Worm (Caenorhabditis elegans) whole organism, L2 larva: ENCODE data around the gene C16C8.26.
"Not testable (repeated sequence)": the region's sequence is repeated elsewhere in the genome, so short reads cannot be mapped to it uniquely, and the experiment has no call there.

Experiments used
- C34F6.9 ChIP-seq: fragments of 150-350 bp; optimal IDR thresholded peaks from 2 replicates; lab custom pipeline; 2014; ENCODE audit warnings: missing biosample characterization, missing genetic modification characterization
- F13H6.1 ChIP-seq: sonication (generic microtip); optimal IDR thresholded peaks from 2 replicates; lab custom pipeline; 2016; ENCODE audit warnings: missing genetic modification characterization, missing compliant biosample characterization
- Y55F3AM.14 ChIP-seq: fragments of 200-800 bp; sonication (Bioruptor generic); optimal IDR thresholded peaks from 2 replicates; lab custom pipeline; 2018; ENCODE audit warnings: mild to moderate bottlenecking, missing genetic modification characterization, missing compliant biosample characterization
- ZK546.5 ChIP-seq: sonication (generic microtip); optimal IDR thresholded peaks from 2 replicates; lab custom pipeline; 2017; ENCODE audit warnings: missing biosample characterization, missing genetic modification characterization
- alr-1 ChIP-seq: fragments of 150-350 bp; optimal IDR thresholded peaks from 2 replicates; lab custom pipeline; 2014; ENCODE audit warnings: missing biosample characterization, missing genetic modification characterization
- aly-2 ChIP-seq: fragments of 150-350 bp; optimal IDR thresholded peaks from 2 replicates; lab custom pipeline; 2014; ENCODE audit warnings: missing biosample characterization, missing genetic modification characterization
- blmp-1 ChIP-seq: sonication (generic microtip); optimal IDR thresholded peaks from 2 replicates; lab custom pipeline; 2017; ENCODE audit warnings: missing genetic modification characterization, mild to moderate bottlenecking, missing compliant biosample characterization, antibody characterized with exemption, moderate library complexity; ENCODE audit not compliant: insufficient read depth
- ceh-16 ChIP-seq: fragments of 150-350 bp; optimal IDR thresholded peaks from 2 replicates; lab custom pipeline; 2014; ENCODE audit warnings: missing biosample characterization, missing genetic modification characterization
- crh-2 ChIP-seq: sonication (generic microtip); optimal IDR thresholded peaks from 2 replicates; lab custom pipeline; 2017; ENCODE audit warnings: missing biosample characterization, missing genetic modification characterization
- egl-27 ChIP-seq: sonication (generic microtip); optimal IDR thresholded peaks from 3 replicates; lab custom pipeline; 2017; ENCODE audit warnings: missing biosample characterization, missing genetic modification reagents, missing genetic modification characterization
- elt-1 ChIP-seq: fragments of 150-350 bp; optimal IDR thresholded peaks from 2 replicates; lab custom pipeline; 2014; ENCODE audit warnings: missing biosample characterization, missing genetic modification characterization
- elt-3 ChIP-seq: sonication (generic microtip); optimal IDR thresholded peaks from 2 replicates; lab custom pipeline; 2017; ENCODE audit warnings: missing biosample characterization, missing genetic modification characterization
- fos-1 ChIP-seq: fragments of 150-350 bp; optimal IDR thresholded peaks from 2 replicates; lab custom pipeline; 2014; ENCODE audit warnings: missing biosample characterization, missing genetic modification characterization
- gmeb-1 ChIP-seq: fragments of 150-350 bp; optimal IDR thresholded peaks from 2 replicates; lab custom pipeline; 2014; ENCODE audit warnings: missing biosample characterization, missing genetic modification characterization
- lin-11 ChIP-seq: fragments of 150-350 bp; sonication (generic microtip); optimal IDR thresholded peaks from 2 replicates; lab custom pipeline; 2014; ENCODE audit warnings: missing biosample characterization, missing genetic modification characterization, inconsistent platforms, mixed read lengths
- lin-39 ChIP-seq: fragments of 150-350 bp; optimal IDR thresholded peaks from 2 replicates; lab custom pipeline; 2014; ENCODE audit warnings: missing biosample characterization, missing genetic modification reagents, missing genetic modification characterization
- lsy-2 ChIP-seq, 2 experiments: fragments of 150-350 bp in 1 of 2; sonication (generic microtip) in 1 of 2; optimal IDR thresholded peaks; 2 replicates each; lab custom pipeline; 2014 to 2017; ENCODE audit warnings: missing biosample characterization in 2 of 2, missing genetic modification characterization in 2 of 2
- mab-5 ChIP-seq: fragments of 150-350 bp; optimal IDR thresholded peaks from 2 replicates; lab custom pipeline; 2014; ENCODE audit warnings: missing biosample characterization, missing genetic modification characterization
- mdl-1 ChIP-seq, 2 experiments: fragments of 150-350 bp in 1 of 2; sonication (generic microtip) in 1 of 2; optimal IDR thresholded peaks; 2 replicates each; lab custom pipeline; 2017; ENCODE audit warnings: missing biosample characterization in 2 of 2, missing genetic modification characterization in 2 of 2
- nhr-12 ChIP-seq: fragments of 150-350 bp; optimal IDR thresholded peaks from 2 replicates; lab custom pipeline; 2014; ENCODE audit warnings: missing biosample characterization, missing genetic modification characterization
- nhr-129 ChIP-seq: fragments of 150-350 bp; optimal IDR thresholded peaks from 2 replicates; lab custom pipeline; 2014; ENCODE audit warnings: missing biosample characterization, missing genetic modification characterization
- nhr-23 ChIP-seq: fragments of 150-350 bp; optimal IDR thresholded peaks from 2 replicates; lab custom pipeline; 2014; ENCODE audit warnings: missing biosample characterization, missing genetic modification reagents, missing genetic modification characterization
- nhr-6 ChIP-seq: fragments of 150-350 bp; optimal IDR thresholded peaks from 2 replicates; lab custom pipeline; 2014; ENCODE audit warnings: missing biosample characterization, missing genetic modification characterization
- peb-1 ChIP-seq: fragments of 150-350 bp; optimal IDR thresholded peaks from 2 replicates; lab custom pipeline; 2014; ENCODE audit warnings: missing biosample characterization, missing genetic modification characterization
- skn-1 ChIP-seq: sonication (generic microtip); optimal IDR thresholded peaks from 2 replicates; lab custom pipeline; 2017; ENCODE audit warnings: missing biosample characterization, missing genetic modification characterization
- sma-3 ChIP-seq: sonication (generic microtip); optimal IDR thresholded peaks from 2 replicates; lab custom pipeline; 2016; ENCODE audit warnings: missing genetic modification reagents, missing genetic modification characterization, missing compliant biosample characterization
- sma-9 ChIP-seq, 2 experiments: fragments of 150-350 bp in 1 of 2; sonication (generic microtip) in 1 of 2; optimal IDR thresholded peaks; 2 replicates each; lab custom pipeline; 2014 to 2016; ENCODE audit warnings: missing genetic modification characterization in 2 of 2, mild to moderate bottlenecking in 1 of 2, missing biosample characterization in 1 of 2, missing compliant biosample characterization in 1 of 2, missing genetic modification reagents in 1 of 2, moderate library complexity in 1 of 2
- snpc-4 ChIP-seq: fragments of 150-350 bp; optimal IDR thresholded peaks from 2 replicates; lab custom pipeline; 2014; ENCODE audit warnings: missing biosample characterization, missing genetic modification characterization
- unc-62 ChIP-seq: fragments of 150-350 bp; optimal IDR thresholded peaks from 2 replicates; lab custom pipeline; 2014; ENCODE audit warnings: missing biosample characterization, missing genetic modification reagents, missing genetic modification characterization
- zag-1 ChIP-seq: fragments of 150-350 bp; optimal IDR thresholded peaks from 2 replicates; lab custom pipeline; 2014; ENCODE audit warnings: missing biosample characterization, missing genetic modification characterization
- ztf-11 ChIP-seq: sonication (generic microtip); optimal IDR thresholded peaks from 2 replicates; lab custom pipeline; 2017; ENCODE audit warnings: missing biosample characterization, missing genetic modification characterization
- ztf-4 ChIP-seq: fragments of 150-350 bp; optimal IDR thresholded peaks from 2 replicates; lab custom pipeline; 2014; ENCODE audit warnings: missing biosample characterization, missing genetic modification characterization

The C16C8.26 gene

ce11 chrII:3460048-3460447 lies 1.9 kb upstream of the C16C8.26 start, which contains the start of gene C16C8.7:
Gene C16C8.7, minus strand, starts transcription at chrII:3460148.
- TF ChIP-seq Y55F3AM.14 (GFP tag; lab: Kevin White, UChicago) (no peak), ztf-11 (tag; lab: Kevin White, UChicago) (no peak), nhr-12 (tag; lab: Kevin White, UChicago) (no peak), crh-2 (tag; lab: Kevin White, UChicago) (no peak)
- TF ChIP-seq, all 48 proteins: peak for 0

DNA sequence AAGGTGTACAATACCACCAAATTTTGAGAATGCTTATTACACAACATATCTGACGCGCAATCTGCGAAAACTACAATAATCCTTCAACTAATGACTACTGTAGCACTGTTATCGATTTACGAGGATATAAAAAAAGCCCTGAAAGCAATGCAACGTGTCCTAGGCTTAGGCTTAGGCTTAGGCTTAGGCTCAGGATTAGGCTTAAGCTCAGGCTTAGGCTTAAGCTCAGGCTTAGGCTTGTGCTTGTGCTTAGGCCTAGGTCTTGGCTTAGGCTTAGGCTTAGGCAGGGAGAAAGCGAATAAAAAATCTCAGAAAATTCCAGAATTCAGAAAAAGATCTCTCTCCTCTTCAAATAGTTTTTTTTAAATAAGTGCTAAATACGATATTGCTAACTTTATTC lies 1.1 kb upstream of the C16C8.26 start:
- TF ChIP-seq blmp-1 (tag; lab: Kevin White, UChicago) = no peak
- TF ChIP-seq, all 48 proteins: peak for 0

ce11 chrII:3453521-3453920 lies 4.6 kb downstream of the C16C8.26 start, which contains the start of gene C16C8.11:
Gene C16C8.11, plus strand, starts transcription at chrII:3453708.
- TF ChIP-seq lin-11 (tag; lab: Kevin White, UChicago) (no peak), gmeb-1 (tag; lab: Kevin White, UChicago) (no peak), ZK546.5 (tag; lab: Kevin White, UChicago) (no peak), lsy-2 (tag; optimal IDR thresholded peaks at IDR 0.05; lab: Kevin White, UChicago) (no peak), lin-39 (tag; lab: Kevin White, UChicago) (no peak), sma-3 (GFP tag; lab: Kevin White, UChicago) (no peak), sma-9 (GFP tag; optimal IDR thresholded peaks at IDR 0.05; lab: Kevin White, UChicago) (no peak), sma-9 (tag; optimal IDR thresholded peaks at IDR 0.05; lab: Kevin White, UChicago) (no peak), ceh-16 (tag; lab: Kevin White, UChicago) (no peak), nhr-129 (tag; lab: Kevin White, UChicago) (no peak), fos-1 (no peak), peb-1 (tag; lab: Kevin White, UChicago) (no peak), ztf-4 (no peak)
- TF ChIP-seq, all 48 proteins: peak for 0

ce11 chrII:3452421-3452820 lies 5.7 kb downstream of the C16C8.26 start, which contains the start of gene C16C8.12:
Gene C16C8.12, plus strand, starts transcription at chrII:3452721.
- TF ChIP-seq alr-1 (tag; lab: Kevin White, UChicago) = no peak
- TF ChIP-seq skn-1 = no peak
- TF ChIP-seq elt-3 = no peak

ce11 chrII:3449514-3449913 lies 8.6 kb downstream of the C16C8.26 start, which contains the start of gene C16C8.14:
Gene C16C8.14, plus strand, starts transcription at chrII:3449814.
- TF ChIP-seq elt-1 (tag; lab: Kevin White, UChicago); egl-27 (tag; lab: Kevin White, UChicago); mdl-1 (tag; optimal IDR thresholded peaks at IDR 0.05; lab: Kevin White, UChicago): not testable (repeated sequence)

DNA sequence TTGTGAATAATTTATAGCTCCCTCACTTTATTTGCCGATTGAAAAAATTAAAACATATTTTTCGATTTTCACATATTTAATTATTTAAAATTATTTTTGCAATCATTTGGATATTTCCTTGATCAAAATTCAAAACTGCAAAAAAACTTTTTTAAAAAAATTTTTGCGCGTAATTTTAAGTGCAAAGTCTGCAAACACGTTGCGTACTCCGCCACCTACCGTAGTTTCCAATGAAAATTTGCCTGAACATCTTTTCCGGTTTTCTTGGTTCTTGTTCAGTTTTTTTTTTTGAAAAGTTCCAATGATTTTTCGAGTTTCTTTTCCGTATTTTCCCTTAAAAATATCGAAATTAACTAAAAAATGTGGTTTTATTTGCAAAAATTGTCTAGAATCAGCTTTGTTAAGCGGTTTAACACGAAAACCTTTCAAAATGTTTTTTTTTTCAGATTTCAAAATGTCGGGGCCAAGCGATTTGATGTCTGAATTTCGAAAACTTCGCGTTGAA lies 9.3 kb downstream of the C16C8.26 start, which contains the start of gene C16C8.25:
Gene C16C8.25 (plus strand): TSS at position 455 of the 505 bp plus-strand sequence.
- no peak for TF ChIP-seq F13H6.1
- no peak for TF ChIP-seq ceh-16 (tag; lab: Kevin White, UChicago)
- no peak for TF ChIP-seq gmeb-1 (tag; lab: Kevin White, UChicago)
- no peak for TF ChIP-seq zag-1 (tag; lab: Kevin White, UChicago)
- no peak for TF ChIP-seq mdl-1 (tag; optimal IDR thresholded peaks at IDR 0.05; lab: Kevin White, UChicago)
- no peak for TF ChIP-seq sma-9 (GFP tag; optimal IDR thresholded peaks at IDR 0.05; lab: Kevin White, UChicago)
- TF ChIP-seq sma-9 (tag; optimal IDR thresholded peaks at IDR 0.05; lab: Kevin White, UChicago) = no peak
- TF ChIP-seq mab-5 (tag; lab: Kevin White, UChicago) = no peak
- no peak for TF ChIP-seq nhr-23 (tag; lab: Kevin White, UChicago)
- no peak for TF ChIP-seq nhr-6 (tag; lab: Kevin White, UChicago)
- TF ChIP-seq aly-2 = no peak
- no peak for TF ChIP-seq unc-62 (GFP tag; lab: Kevin White, UChicago)
- no peak for TF ChIP-seq snpc-4
- no peak for TF ChIP-seq lin-39 (tag; lab: Kevin White, UChicago)
- no peak for TF ChIP-seq C34F6.9 (tag; lab: Kevin White, UChicago)
